Worm (Caenorhabditis elegans): ENCODE results near the gene F23D12.2.

F23D12.2 gene

DNA sequence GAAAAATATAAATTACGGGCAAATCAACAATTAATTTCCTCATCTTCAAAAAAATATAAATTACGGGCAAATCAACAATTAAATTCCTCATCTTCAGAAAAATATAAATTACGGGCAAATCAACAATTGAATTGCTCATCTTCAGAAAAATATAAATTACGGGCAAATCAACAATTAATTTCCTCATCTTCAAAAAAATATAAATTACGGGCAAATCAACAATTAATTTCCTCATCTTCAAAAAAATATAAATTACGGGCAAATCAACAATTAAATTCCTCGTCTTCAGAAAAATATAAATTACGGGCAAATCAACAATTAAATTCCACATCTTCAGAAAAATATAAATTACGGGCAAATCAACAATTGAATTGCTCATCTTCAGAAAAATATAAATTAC is 33.6 kb downstream of the F23D12.2 start:
- TF ChIP-seq tbx-37 (GFP tag; conservative IDR thresholded peaks at IDR 0.05) = peak; percentile 52; the same call in 1 of the 2 replicates
- TF ChIP-seq sea-1 (GFP tag; conservative IDR thresholded peaks at IDR 0.05) = 0 out of 2 replicates have a peak, but pooled peaks have one; percentile 22

- TF ChIP-seq tbx-37 (GFP tag; conservative IDR thresholded peaks at IDR 0.05) = peak; percentile 42; the same call in 1 of the 2 replicates
Observed at ce11 chrX:14386670-14387069, 34.7 kb downstream of the F23D12.2 start.

DNA sequence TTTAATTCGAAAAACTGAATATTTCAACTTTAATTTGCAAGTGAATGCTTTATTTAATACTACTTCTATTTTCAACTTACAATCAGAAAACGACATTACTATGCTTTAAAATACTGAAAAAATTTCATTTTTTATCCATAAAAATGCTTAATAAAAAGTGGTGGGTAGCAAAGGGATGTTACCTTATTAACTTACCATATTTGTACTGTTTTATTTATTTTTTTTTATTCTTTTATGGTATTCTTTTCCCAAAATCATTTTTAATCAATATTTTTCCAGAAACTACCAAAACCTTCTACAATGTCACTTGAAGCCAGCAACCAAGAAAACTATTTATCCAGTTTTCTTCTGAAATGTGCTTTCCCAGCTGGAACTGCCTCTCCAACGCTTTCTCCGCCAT is 38.4 kb downstream of the F23D12.2 start, which contains the start of gene Y60A9.3:
TSS of gene Y60A9.3 (plus strand) at position 301 of the 400 bp plus-strand sequence.
- TF ChIP-seq hmbx-1 (tag; optimal IDR thresholded peaks at IDR 0.05) (no peak), hmg-4 (GFP tag; optimal IDR thresholded peaks at IDR 0.05) (no peak), aly-1 (tag; optimal IDR thresholded peaks at IDR 0.05) (no peak), B0310.2 (tag; optimal IDR thresholded peaks at IDR 0.05) (no peak), F13C5.2 (tag; optimal IDR thresholded peaks at IDR 0.05) (no peak), ama-1 (optimal IDR thresholded peaks at IDR 0.05) (no peak), pes-1 (GFP tag; IDR thresholded peaks at IDR 0.05) (no peak), tbx-11 (GFP tag; IDR thresholded peaks at IDR 0.05) (no peak), ets-7 (tag; optimal IDR thresholded peaks at IDR 0.05) (no peak), scrt-1 (GFP tag; IDR thresholded peaks at IDR 0.05) (no peak)

ce11 chrX:14377169-14377568 is 44.2 kb downstream of the F23D12.2 start, which contains the start of gene Y60A9A.1:
Gene Y60A9A.1 (minus strand): TSS chrX:14377269.
- TF ChIP-seq tbx-37 (GFP tag; conservative IDR thresholded peaks at IDR 0.05) (no peak), ceh-36 (tag; optimal IDR thresholded peaks at IDR 0.05) (no peak), tbx-11 (GFP tag; IDR thresholded peaks at IDR 0.05) (no peak), ets-7 (tag; optimal IDR thresholded peaks at IDR 0.05) (no peak), tra-4 (tag; optimal IDR thresholded peaks at IDR 0.05) (no peak), hnd-1 (tag; optimal IDR thresholded peaks at IDR 0.05) (no peak), aly-1 (tag; optimal IDR thresholded peaks at IDR 0.05) (no peak), flt-1 (GFP tag; IDR thresholded peaks at IDR 0.05) (no peak), B0310.2 (tag; optimal IDR thresholded peaks at IDR 0.05) (no peak), pes-1 (GFP tag; IDR thresholded peaks at IDR 0.05) (no peak), ceh-13 (GFP tag; optimal IDR thresholded peaks at IDR 0.05) (no peak)

- no peak for TF ChIP-seq aly-1 (tag; optimal IDR thresholded peaks at IDR 0.05)
- no peak for TF ChIP-seq ama-1 (optimal IDR thresholded peaks at IDR 0.05)
- no peak for TF ChIP-seq hnd-1 (tag; optimal IDR thresholded peaks at IDR 0.05)
- TF ChIP-seq tbx-11 (GFP tag; IDR thresholded peaks at IDR 0.05) = no peak
- no peak for TF ChIP-seq ceh-13 (GFP tag; optimal IDR thresholded peaks at IDR 0.05)
- no peak for TF ChIP-seq tbx-37 (GFP tag; conservative IDR thresholded peaks at IDR 0.05)
- TF ChIP-seq B0310.2 (tag; optimal IDR thresholded peaks at IDR 0.05) = no peak
- no peak for TF ChIP-seq flt-1 (GFP tag; IDR thresholded peaks at IDR 0.05)
- no peak for TF ChIP-seq ceh-36 (tag; optimal IDR thresholded peaks at IDR 0.05)
- TF ChIP-seq ets-7 (tag; optimal IDR thresholded peaks at IDR 0.05) = no peak
- TF ChIP-seq F13C5.2 (tag; optimal IDR thresholded peaks at IDR 0.05) = no peak
- TF ChIP-seq scrt-1 (GFP tag; IDR thresholded peaks at IDR 0.05) = no peak
- no peak for TF ChIP-seq pes-1 (GFP tag; IDR thresholded peaks at IDR 0.05)
- no peak for TF ChIP-seq tra-4 (tag; optimal IDR thresholded peaks at IDR 0.05)
- no peak for TF ChIP-seq hmbx-1 (tag; optimal IDR thresholded peaks at IDR 0.05)
Observed at ce11 chrX:14370314-14370713, 51.1 kb downstream of the F23D12.2 start, which contains the start of gene irk-3. Gene irk-3 (minus strand): TSS chrX:14370414.
